Worm (Caenorhabditis elegans) whole organism, mixed stage, embryonic: ENCODE data around the gene mcm-5.

Experiments used
- ceh-83 ChIP-seq: fragments of 200-800 bp; sonication (Bioruptor generic); optimal IDR thresholded peaks from 2 replicates; lab custom pipeline; 2018; ENCODE audit warnings: mild to moderate bottlenecking, missing genetic modification characterization, missing compliant biosample characterization
- ces-1 ChIP-seq: fragments of 150-350 bp; optimal IDR thresholded peaks from 2 replicates; lab custom pipeline; 2014; ENCODE audit warnings: missing biosample characterization, missing genetic modification reagents, missing genetic modification characterization
- elt-3 ChIP-seq: fragments of 150-350 bp; optimal IDR thresholded peaks from 2 replicates; lab custom pipeline; 2014; ENCODE audit warnings: missing biosample characterization, missing genetic modification characterization
- mab-5 ChIP-seq: fragments of 150-350 bp; optimal IDR thresholded peaks from 2 replicates; lab custom pipeline; 2014; ENCODE audit warnings: missing biosample characterization, missing genetic modification characterization
- mep-1 ChIP-seq: fragments of 150-350 bp; optimal IDR thresholded peaks from 2 replicates; lab custom pipeline; 2017; ENCODE audit warnings: missing biosample characterization, missing genetic modification reagents, missing genetic modification characterization, inconsistent platforms
- nhr-12 ChIP-seq: fragments of 150-350 bp; optimal IDR thresholded peaks from 2 replicates; lab custom pipeline; 2014; ENCODE audit warnings: missing biosample characterization, missing genetic modification characterization
- nhr-237 ChIP-seq: fragments of 150-350 bp; optimal IDR thresholded peaks from 2 replicates; lab custom pipeline; 2014; ENCODE audit warnings: missing biosample characterization, missing genetic modification characterization
- nhr-28 ChIP-seq: fragments of 150-350 bp; optimal IDR thresholded peaks from 2 replicates; lab custom pipeline; 2014; ENCODE audit warnings: missing biosample characterization, missing genetic modification characterization
- pha-4 ChIP-seq: fragments of 150-350 bp; optimal IDR thresholded peaks from 2 replicates; lab custom pipeline; 2018; ENCODE audit warnings: missing biosample characterization, missing genetic modification reagents, missing genetic modification characterization
- snpc-4 ChIP-seq: fragments of 150-350 bp; optimal IDR thresholded peaks from 2 replicates; lab custom pipeline; 2014; ENCODE audit warnings: missing biosample characterization, missing genetic modification characterization
- ztf-11 ChIP-seq: fragments of 150-350 bp; optimal IDR thresholded peaks from 2 replicates; lab custom pipeline; 2014; ENCODE audit warnings: missing biosample characterization, missing genetic modification characterization

DNA sequence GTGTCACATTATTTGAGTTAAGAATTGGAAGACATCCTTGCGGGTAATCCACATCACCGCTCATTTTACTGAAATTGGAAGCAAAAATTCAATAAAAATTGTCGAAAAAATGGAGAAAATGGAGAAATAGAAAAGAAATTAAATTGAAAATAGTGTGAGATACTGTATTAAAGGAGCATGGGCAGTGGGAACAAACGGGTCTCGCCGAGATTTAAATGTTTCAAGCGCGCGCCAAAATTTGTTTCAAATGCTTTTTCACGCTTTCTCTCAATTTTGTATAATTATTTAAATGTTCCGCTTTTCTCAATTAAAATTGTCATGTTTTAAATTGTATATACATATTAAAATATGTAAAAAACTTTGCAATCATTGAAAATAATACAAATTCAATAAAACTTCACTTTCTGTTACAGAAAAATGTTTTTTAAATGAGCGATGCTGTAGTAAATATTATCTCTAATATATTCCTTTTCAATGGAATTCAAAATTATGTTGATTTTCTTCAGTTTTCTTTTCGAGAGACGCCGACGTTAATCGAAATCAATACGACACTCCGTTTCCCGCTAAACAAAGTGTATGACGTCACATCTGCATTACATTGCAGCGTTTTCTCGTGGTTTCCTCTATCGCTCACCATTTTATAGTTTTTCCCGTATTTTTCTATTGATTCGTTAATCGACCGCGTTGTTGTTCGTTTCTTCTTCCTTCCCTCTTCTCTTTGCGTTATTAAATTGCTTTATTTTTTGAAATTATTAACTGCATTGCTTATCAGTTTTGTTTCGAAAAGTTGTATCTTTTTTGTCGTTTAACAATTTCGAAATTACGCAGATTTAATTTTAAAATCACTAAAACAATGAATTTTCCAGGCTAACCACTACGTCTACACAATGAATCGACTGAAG is 22.2 kb upstream of the mcm-5 start, which contains the start of the genes evl-14 and dcn-1:
- no peak for TF ChIP-seq ceh-83 (GFP tag; lab: Kevin White, UChicago)
- TF ChIP-seq nhr-12 (tag; lab: Kevin White, UChicago), result no peak
- TF ChIP-seq pha-4, result peak; percentile 59
- TF ChIP-seq nhr-237, result peak; percentile 74
- no peak for TF ChIP-seq nhr-28 (tag; lab: Kevin White, UChicago)
- no peak for TF ChIP-seq snpc-4 (tag; lab: Kevin White, UChicago)
- peak; percentile 59 for TF ChIP-seq ces-1 (GFP tag; lab: Kevin White, UChicago)
- TF ChIP-seq mab-5 (tag; lab: Kevin White, UChicago), result no peak
- TF ChIP-seq elt-3, result no peak
- no peak for TF ChIP-seq ztf-11 (tag; lab: Kevin White, UChicago)
- peak; percentile 39 for TF ChIP-seq mep-1 (tag; lab: Kevin White, UChicago)
